Worm (Caenorhabditis elegans) whole organism, L4 larva: ENCODE measurements around the gene F13A2.10.

Source experiments
- F49E8.2 ChIP-seq: sonication (generic microtip); optimal IDR thresholded peaks from 2 replicates; lab custom pipeline; 2016; ENCODE audit warnings: missing compliant biosample characterization, mild to moderate bottlenecking, missing genetic modification characterization, borderline replicate concordance
- T20F7.1 ChIP-seq: fragments of 200-800 bp; sonication (Bioruptor generic); optimal IDR thresholded peaks from 2 replicates; lab custom pipeline; 2018; ENCODE audit warnings: mild to moderate bottlenecking, missing genetic modification characterization, missing compliant biosample characterization
- T26A8.4 ChIP-seq: fragments of 200-800 bp; sonication (Bioruptor generic); IDR thresholded peaks from 2 replicates; pipeline ENCODE4 v1.3.6; 2022; ENCODE audit warnings: missing genetic modification characterization, missing compliant biosample characterization
- Y48G9A.11 ChIP-seq: fragments of 200-800 bp; sonication (Bioruptor generic); IDR thresholded peaks from 2 replicates; pipeline ENCODE4 v1.3.6; 2022; ENCODE audit warnings: missing genetic modification reagents, missing genetic modification characterization, missing compliant biosample characterization
- ZK337.2 ChIP-seq: fragments of 200-800 bp; sonication (Bioruptor generic); IDR thresholded peaks from 2 replicates; pipeline ENCODE4 v1.3.6; 2022; ENCODE audit warnings: missing genetic modification reagents, missing genetic modification characterization, missing compliant biosample characterization
- aha-1 ChIP-seq: fragments of 150-350 bp; peaks from one replicate; lab custom pipeline; 2014; ENCODE audit warnings: missing biosample characterization, missing genetic modification characterization
- ama-1 ChIP-seq: fragments of 150-350 bp; optimal IDR thresholded peaks from 2 replicates; lab custom pipeline; 2014; ENCODE audit warnings: inconsistent platforms, mixed read lengths
- cey-2 ChIP-seq: sonication (generic microtip); optimal IDR thresholded peaks from 3 replicates; lab custom pipeline; 2017; ENCODE audit warnings: missing genetic modification characterization, mild to moderate bottlenecking, missing compliant biosample characterization, antibody characterized with exemption, borderline replicate concordance; ENCODE audit not compliant: insufficient read depth
- daf-16 ChIP-seq, 3 experiments: sonication (generic microtip); optimal IDR thresholded peaks; 2 replicates each; lab custom pipeline; 2016 to 2017; ENCODE audit warnings: missing genetic modification characterization in 3 of 3, missing genetic modification reagents in 3 of 3, mild to moderate bottlenecking in 2 of 3, missing compliant biosample characterization in 2 of 3, missing biosample characterization in 1 of 3, moderate library complexity in 1 of 3
- dpl-1 ChIP-seq: fragments of 150-350 bp; optimal IDR thresholded peaks from 2 replicates; lab custom pipeline; 2014; ENCODE audit warnings: missing biosample characterization, missing genetic modification reagents, missing genetic modification characterization
- dve-1 ChIP-seq: sonication (generic microtip); optimal IDR thresholded peaks from 2 replicates; lab custom pipeline; 2017; ENCODE audit warnings: antibody characterized with exemption, mild to moderate bottlenecking, missing genetic modification characterization, missing compliant biosample characterization; ENCODE audit not compliant: insufficient read depth
- egl-43 ChIP-seq: fragments of 200-800 bp; sonication (Bioruptor generic); IDR thresholded peaks from 2 replicates; pipeline ENCODE4 v1.3.6; 2022; ENCODE audit warnings: missing genetic modification reagents, missing genetic modification characterization, missing compliant biosample characterization
- fos-1 ChIP-seq: fragments of 150-350 bp; optimal IDR thresholded peaks from 2 replicates; lab custom pipeline; 2014; ENCODE audit warnings: missing biosample characterization, missing genetic modification characterization
- hif-1 ChIP-seq, 2 experiments: sonication (generic microtip); optimal IDR thresholded peaks; 2 replicates each; lab custom pipeline; 2016 to 2017; ENCODE audit warnings: missing compliant biosample characterization in 2 of 2, missing genetic modification characterization in 2 of 2, missing genetic modification reagents in 2 of 2, missing genotype in 2 of 2, mild to moderate bottlenecking in 1 of 2
- hlh-11 ChIP-seq: fragments of 200-800 bp; sonication (Bioruptor generic); optimal IDR thresholded peaks from 2 replicates; lab custom pipeline; 2018; ENCODE audit warnings: mild to moderate bottlenecking, missing genetic modification characterization, missing compliant biosample characterization
- hmg-1.1 ChIP-seq: fragments of 200-800 bp; sonication (Bioruptor generic); IDR thresholded peaks from 2 replicates; pipeline ENCODE4 v1.3.6; 2022; ENCODE audit warnings: missing genetic modification reagents, missing genetic modification characterization, missing compliant biosample characterization
- jun-1 ChIP-seq: fragments of 150-350 bp; optimal IDR thresholded peaks from 2 replicates; lab custom pipeline; 2014; ENCODE audit warnings: missing biosample characterization, missing genetic modification reagents, missing genetic modification characterization
- lin-38 ChIP-seq: fragments of 200-800 bp; sonication (Bioruptor generic); IDR thresholded peaks from 2 replicates; pipeline ENCODE4 v1.3.6; 2022; ENCODE audit warnings: missing genetic modification reagents, missing genetic modification characterization, missing compliant biosample characterization
- lsy-2 ChIP-seq, 2 experiments: fragments of 150-350 bp in 1 of 2; sonication (generic microtip) in 1 of 2; optimal IDR thresholded peaks; 2 replicates each; lab custom pipeline; 2014 to 2017; ENCODE audit warnings: missing biosample characterization in 2 of 2, missing genetic modification characterization in 2 of 2
- madf-9 ChIP-seq: fragments of 200-800 bp; sonication (Bioruptor generic); conservative IDR thresholded peaks from 2 replicates; pipeline ENCODE4 v1.3.6; 2022; ENCODE audit warnings: missing genetic modification reagents, missing genetic modification characterization, missing compliant biosample characterization
- mdl-1 ChIP-seq, 2 experiments: fragments of 150-350 bp in 1 of 2; sonication (generic microtip) in 1 of 2; optimal IDR thresholded peaks; 2 replicates each; lab custom pipeline; 2014 to 2017; ENCODE audit warnings: missing biosample characterization in 2 of 2, missing genetic modification characterization in 2 of 2
- mes-2 ChIP-seq: sonication (generic microtip); optimal IDR thresholded peaks from 2 replicates; lab custom pipeline; 2016; ENCODE audit warnings: missing genotype, mild to moderate bottlenecking, missing genetic modification characterization, missing compliant biosample characterization; ENCODE audit not compliant: poor library complexity, severe bottlenecking
- nhr-111 ChIP-seq: fragments of 200-800 bp; sonication (Bioruptor generic); optimal IDR thresholded peaks from 2 replicates; lab custom pipeline; 2018; ENCODE audit warnings: mild to moderate bottlenecking, missing genetic modification characterization, missing compliant biosample characterization
- pha-4 ChIP-seq, 2 experiments: fragments of 150-350 bp in 1 of 2; fragments of 200-800 bp in 1 of 2; sonication (Bioruptor generic) in 1 of 2; IDR thresholded peaks in 1 of 2; optimal IDR thresholded peaks in 1 of 2; 2 replicates each; pipeline versions ENCODE4 v1.3.6 to Lab custom; 2014 to 2022; ENCODE audit warnings: missing genetic modification characterization in 2 of 2, missing genetic modification reagents in 2 of 2, missing biosample characterization in 1 of 2, missing compliant biosample characterization in 1 of 2
- php-3 ChIP-seq: fragments of 200-800 bp; sonication (Bioruptor generic); IDR thresholded peaks from 2 replicates; pipeline ENCODE4 v1.3.6; 2022; ENCODE audit warnings: missing genetic modification reagents, missing genetic modification characterization, missing compliant biosample characterization
- pqm-1 ChIP-seq: sonication (generic microtip); optimal IDR thresholded peaks from 2 replicates; lab custom pipeline; 2017; ENCODE audit warnings: missing biosample characterization, missing genetic modification characterization
- rbr-2 ChIP-seq: sonication (generic microtip); optimal IDR thresholded peaks from 2 replicates; lab custom pipeline; 2016; ENCODE audit warnings: missing genotype, missing genetic modification characterization, missing compliant biosample characterization
- set-16 ChIP-seq: fragments of 200-800 bp; sonication (Bioruptor generic); IDR thresholded peaks from 2 replicates; pipeline ENCODE4 v1.3.6; 2022; ENCODE audit warnings: missing genetic modification reagents, missing genetic modification characterization, missing compliant biosample characterization
- tra-1 ChIP-seq: fragments of 200-800 bp; sonication (Bioruptor generic); IDR thresholded peaks from 2 replicates; pipeline ENCODE4 v1.3.6; 2022; ENCODE audit warnings: missing genetic modification reagents, missing genetic modification characterization, missing compliant biosample characterization
- unc-130 ChIP-seq: sonication (generic microtip); optimal IDR thresholded peaks from 2 replicates; lab custom pipeline; 2016; ENCODE audit warnings: missing genetic modification reagents, missing genetic modification characterization, missing compliant biosample characterization
- unc-62 ChIP-seq, 3 experiments: fragments of 150-350 bp in 1 of 3; sonication (generic microtip); optimal IDR thresholded peaks in 2 of 3; peaks in 1 of 3; 1 replicate in 1 of 3; 2 replicates in 2 of 3; lab custom pipeline; 2014 to 2017; ENCODE audit warnings: missing biosample characterization in 3 of 3, missing genetic modification characterization in 3 of 3, missing genetic modification reagents in 3 of 3, missing genotype in 1 of 3
- vab-7 ChIP-seq: fragments of 200-800 bp; sonication (Bioruptor generic); IDR thresholded peaks from 2 replicates; pipeline ENCODE4 v1.3.6; 2022; ENCODE audit warnings: missing genetic modification reagents, missing genetic modification characterization, missing compliant biosample characterization

Gene F13A2.10

ce11 chrV:4377622-4378021, 8.5 kb downstream of the F13A2.10 start, which contains the start of gene F32D1.8:
F32D1.8 (minus strand) TSS chrV:4377722.
- TF ChIP-seq aha-1 (tag; lab: Kevin White, UChicago), result peak; percentile 69
- no peak for TF ChIP-seq F49E8.2 (tag; lab: Kevin White, UChicago)
- TF ChIP-seq, all 104 proteins: peak for 1

- TF ChIP-seq ama-1 (lab: Kevin White, UChicago) (no peak), hmg-1.1 (GFP tag; lab: Robert Waterston, UW) (no peak), aha-1 (tag; lab: Kevin White, UChicago) (peak; percentile 22), php-3 (GFP tag; lab: Robert Waterston, UW) (no peak), unc-62 (GFP tag; optimal IDR thresholded peaks at IDR 0.05 in 1 of 2; lab: Kevin White, UChicago) (peak in 1 of 2 experiments; percentile 32), unc-62 (tag; optimal IDR thresholded peaks at IDR 0.05; lab: Kevin White, UChicago) (no peak), set-16 (GFP tag; lab: Robert Waterston, UW) (peak; percentile 53; the same call in 1 of the 2 replicates), unc-130 (GFP tag; lab: Kevin White, UChicago) (peak; percentile 51), lin-38 (peak; percentile 56), vab-7 (no peak), F49E8.2 (tag; lab: Kevin White, UChicago) (peak; percentile 13), Y48G9A.11 (peak; percentile 27; the same call in 1 of the 2 replicates)
Measured at ce11 chrV:4375807-4376564, 10.1 kb downstream of the F13A2.10 start, which contains the start of gene F32D1.7. F32D1.7 (minus strand) TSS chrV:4376173.

DNA sequence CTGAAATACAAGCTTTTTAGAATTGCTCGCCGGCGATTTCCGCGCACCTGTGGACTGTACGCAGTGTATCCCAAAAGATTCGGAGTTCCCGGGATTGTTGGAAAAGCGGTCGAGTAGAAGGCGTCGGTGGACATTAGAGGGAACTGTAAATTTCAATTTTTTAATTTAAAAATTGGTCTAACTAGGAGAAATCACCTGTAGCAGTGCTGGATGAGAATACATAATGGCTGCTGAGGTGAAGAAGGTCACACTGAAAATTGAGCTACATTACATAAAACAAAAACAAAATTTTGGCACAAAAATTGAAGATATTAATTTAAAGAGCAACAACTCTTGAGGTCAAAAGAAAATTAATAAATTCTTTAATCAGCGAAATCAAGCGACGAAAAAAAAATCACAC, 11.4 kb downstream of the F13A2.10 start, which contains the start of gene neg-1:
Gene neg-1, minus strand, starts transcription at position 250 of the 400 bp plus-strand sequence.
- TF ChIP-seq unc-62 (GFP tag; optimal IDR thresholded peaks at IDR 0.05 in 1 of 2; lab: Kevin White, UChicago) (peak in 1 of 2 experiments; percentile 44), unc-62 (tag; optimal IDR thresholded peaks at IDR 0.05; lab: Kevin White, UChicago) (no peak), mes-2 (tag; lab: Kevin White, UChicago) (no peak)

DNA sequence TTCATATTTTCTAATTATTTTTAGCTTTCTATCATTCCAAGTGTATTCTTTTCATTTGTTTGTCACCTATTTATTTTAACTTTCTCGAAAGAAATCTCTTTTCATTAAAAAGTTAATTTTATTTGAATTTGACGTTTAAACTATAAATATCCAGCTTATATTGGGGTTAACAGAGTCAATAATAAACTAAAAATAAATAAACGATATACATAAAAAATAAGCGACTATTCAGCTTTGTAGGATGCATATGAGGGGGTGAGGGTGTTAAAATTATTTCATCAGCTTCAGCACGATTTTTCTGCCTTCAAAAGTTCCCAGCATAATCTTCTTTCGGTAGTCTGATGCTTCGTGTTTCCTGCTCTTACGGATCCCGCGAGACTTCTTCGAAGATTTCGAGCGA, 12.4 kb downstream of the F13A2.10 start:
- TF ChIP-seq lin-38 (peak; percentile 42), jun-1 (no peak)

ce11 chrV:4372986-4373385, 13.1 kb downstream of the F13A2.10 start:
- TF ChIP-seq madf-9 (GFP tag; lab: Robert Waterston, UW) (no peak), set-16 (GFP tag; lab: Robert Waterston, UW) (peak; percentile 88), nhr-111 (GFP tag; lab: Kevin White, UChicago) (no peak), T20F7.1 (GFP tag; lab: Kevin White, UChicago) (no peak)

ce11 chrV:4371309-4371933, 14.7 kb downstream of the F13A2.10 start, which contains the start of the genes gmpr-1 and fipp-1:
gmpr-1 (minus strand) TSS chrV:4371383.
fipp-1 (plus strand) TSS chrV:4371807.
- TF ChIP-seq egl-43 (no peak), tra-1 (GFP tag; lab: Robert Waterston, UW) (no peak), dpl-1 (GFP tag; lab: Kevin White, UChicago) (peak; percentile 67), lin-38 (peak; percentile 31; the same call in 1 of the 2 replicates), pha-4 (GFP tag; IDR thresholded peaks at IDR 0.05; lab: Robert Waterston, UW) (0 out of 2 replicates have a peak, but pooled peaks have one; percentile 26), pha-4 (tag; optimal IDR thresholded peaks at IDR 0.05; lab: Kevin White, UChicago) (no peak), daf-16 (GFP tag; optimal IDR thresholded peaks at IDR 0.05; lab: Kevin White, UChicago) (no peak), daf-16 (tag; optimal IDR thresholded peaks at IDR 0.05; lab: Kevin White, UChicago) (no peak), pqm-1 (tag; lab: Kevin White, UChicago) (peak; percentile 67), cey-2 (tag; lab: Kevin White, UChicago) (no peak), Y48G9A.11 (peak; percentile 80), dve-1 (peak; percentile 51), ZK337.2 (no peak), mdl-1 (tag; optimal IDR thresholded peaks at IDR 0.05; lab: Kevin White, UChicago) (peak in 1 of 2 experiments; percentile 8), T20F7.1 (GFP tag; lab: Kevin White, UChicago) (peak; percentile 99), hlh-11 (tag; lab: Kevin White, UChicago) (peak; percentile 23), aha-1 (tag; lab: Kevin White, UChicago) (no peak), hif-1 (tag; optimal IDR thresholded peaks at IDR 0.05; lab: Kevin White, UChicago) (peak in 1 of 2 experiments; percentile 21), rbr-2 (tag; lab: Kevin White, UChicago) (no peak), fos-1 (tag; lab: Kevin White, UChicago) (no peak), lsy-2 (tag; optimal IDR thresholded peaks at IDR 0.05; lab: Kevin White, UChicago) (peak in 1 of 2 experiments; percentile 73), hmg-1.1 (GFP tag; lab: Robert Waterston, UW) (peak; percentile 53), T26A8.4 (GFP tag; lab: Robert Waterston, UW) (no peak), mes-2 (tag; lab: Kevin White, UChicago) (peak; percentile 60)
